Worm (Caenorhabditis elegans): ENCODE data around the gene best-16.

ce11 chrIV:7222088-7222487, 26.5 kb upstream of the best-16 start:
- TF ChIP-seq zim-3 (tag; optimal IDR thresholded peaks at IDR 0.05) (no peak), Y53F4B.3 (GFP tag; IDR thresholded peaks at IDR 0.05) (no peak), F57C9.4 (tag; optimal IDR thresholded peaks at IDR 0.05) (no peak), lin-54 (GFP tag; optimal IDR thresholded peaks at IDR 0.05) (no peak), F55B11.4 (tag; optimal IDR thresholded peaks at IDR 0.05; ENCODE audit: borderline replicate concordance, insufficient read depth) (no peak)

Data from whole organism, young adult.